Fruit fly (Drosophila melanogaster) whole organism, embryonic: Measurements from ENCODE around the gene CG13634.

Source experiments
- Awh ChIP-seq: fragments of 200-800 bp; sonication (Bioruptor generic); IDR thresholded peaks from 2 replicates; pipeline ENCODE4, ENCODE4 v1.3.6; 2022; ENCODE audit warnings: missing biosample characterization, missing genetic modification characterization
- BEAF-32 ChIP-seq: fragments of 200-800 bp; sonication (Bioruptor generic); optimal IDR thresholded peaks from 3 replicates; lab custom pipeline; 2017; ENCODE audit warnings: missing biosample characterization, missing genetic modification characterization, mild to moderate bottlenecking, moderate library complexity, missing genetic modification reagents
- CG10274 ChIP-seq: fragments of 200-800 bp; sonication (Bioruptor generic); optimal IDR thresholded peaks from 3 replicates; lab custom pipeline; 2017; ENCODE audit warnings: missing biosample characterization, mild to moderate bottlenecking, missing genetic modification characterization
- CG11247 ChIP-seq: fragments of 200-800 bp; sonication (Bioruptor generic); IDR thresholded peaks from 2 replicates; pipeline ENCODE4 v1.3.6; 2022; ENCODE audit warnings: missing biosample characterization, missing genetic modification characterization
- CG11504 ChIP-seq: fragments of 200-800 bp; sonication (Bioruptor generic); optimal IDR thresholded peaks from 3 replicates; lab custom pipeline; 2019; ENCODE audit warnings: missing biosample characterization, mild to moderate bottlenecking, missing genetic modification characterization, moderate library complexity
- CG12299 ChIP-seq: fragments of 200-800 bp; sonication (Bioruptor generic); optimal IDR thresholded peaks from 2 replicates; lab custom pipeline; 2018; ENCODE audit warnings: missing biosample characterization, mild to moderate bottlenecking, missing genetic modification characterization
- CG12391 ChIP-seq: fragments of 200-800 bp; sonication (Bioruptor generic); optimal IDR thresholded peaks from 3 replicates; lab custom pipeline; 2018; ENCODE audit warnings: missing biosample characterization, mild to moderate bottlenecking, missing genetic modification characterization, moderate library complexity
- CG13894 ChIP-seq: fragments of 200-800 bp; sonication (Bioruptor generic); optimal IDR thresholded peaks from 3 replicates; lab custom pipeline; 2018; ENCODE audit warnings: missing biosample characterization, mild to moderate bottlenecking, missing genetic modification characterization, moderate library complexity
- CG1529 ChIP-seq: fragments of 200-800 bp; sonication (Bioruptor generic); optimal IDR thresholded peaks from 3 replicates; lab custom pipeline; 2018; ENCODE audit warnings: missing biosample characterization, missing genetic modification characterization
- CG15696 ChIP-seq: fragments of 200-800 bp; sonication (Bioruptor generic); optimal IDR thresholded peaks from 2 replicates; lab custom pipeline; 2019; ENCODE audit warnings: missing biosample characterization, mild to moderate bottlenecking, missing genetic modification characterization, moderate library complexity
- CG17612 ChIP-seq: fragments of 200-800 bp; sonication (Bioruptor generic); IDR thresholded peaks from 2 replicates; pipeline ENCODE4 v1.3.6; 2022; ENCODE audit warnings: missing biosample characterization, missing genetic modification characterization
- CG30020 ChIP-seq: fragments of 200-800 bp; optimal IDR thresholded peaks from 2 replicates; lab custom pipeline; 2019; ENCODE audit warnings: missing biosample characterization, mild to moderate bottlenecking, missing genetic modification characterization, moderate library complexity
- CG3065 ChIP-seq: fragments of 200-800 bp; sonication (Bioruptor generic); optimal IDR thresholded peaks from 2 replicates; lab custom pipeline; 2016; ENCODE audit warnings: missing biosample characterization, missing genetic modification characterization
- CG31224 ChIP-seq: fragments of 200-800 bp; sonication (Bioruptor generic); IDR thresholded peaks from 2 replicates; pipeline ENCODE4 v1.3.6; 2022; ENCODE audit warnings: missing biosample characterization, missing genetic modification characterization
- CG3995 ChIP-seq: fragments of 200-800 bp; sonication (Bioruptor generic); optimal IDR thresholded peaks from 3 replicates; lab custom pipeline; 2016; ENCODE audit warnings: missing biosample characterization, missing genetic modification characterization
- CG4282 ChIP-seq: fragments of 200-800 bp; sonication (Bioruptor generic); optimal IDR thresholded peaks from 2 replicates; lab custom pipeline; 2016; ENCODE audit warnings: missing biosample characterization, missing genetic modification characterization
- CG5180 ChIP-seq: fragments of 200-800 bp; sonication (Bioruptor generic); optimal IDR thresholded peaks from 3 replicates; lab custom pipeline; 2017; ENCODE audit warnings: missing biosample characterization, missing genetic modification characterization, mild to moderate bottlenecking, moderate library complexity, missing genetic modification reagents
- CG6254 ChIP-seq: fragments of 200-800 bp; sonication (Bioruptor generic); optimal IDR thresholded peaks from 3 replicates; lab custom pipeline; 2017; ENCODE audit warnings: mild to moderate bottlenecking, missing biosample characterization, missing genetic modification reagents, missing genetic modification characterization
- CG6813 ChIP-seq: fragments of 200-800 bp; sonication (Bioruptor generic); optimal IDR thresholded peaks from 2 replicates; lab custom pipeline; 2017; ENCODE audit warnings: missing biosample characterization, missing genetic modification characterization, mild to moderate bottlenecking, moderate library complexity, missing genetic modification reagents
- CG6854 ChIP-seq: fragments of 200-800 bp; sonication (Bioruptor generic); optimal IDR thresholded peaks from 3 replicates; lab custom pipeline; 2017; ENCODE audit warnings: missing biosample characterization, mild to moderate bottlenecking, missing genetic modification characterization
- CG7786 ChIP-seq: fragments of 200-800 bp; sonication (Bioruptor generic); optimal IDR thresholded peaks from 2 replicates; lab custom pipeline; 2016; ENCODE audit warnings: missing biosample characterization, missing genetic modification characterization
- CG8089 ChIP-seq: fragments of 200-800 bp; sonication (Bioruptor generic); optimal IDR thresholded peaks from 3 replicates; lab custom pipeline; 2016; ENCODE audit warnings: missing biosample characterization, missing genetic modification characterization
- CG9609 ChIP-seq: fragments of 200-800 bp; sonication (Bioruptor generic); optimal IDR thresholded peaks from 3 replicates; lab custom pipeline; 2016; ENCODE audit warnings: missing biosample characterization, missing genetic modification characterization
- CG9797 ChIP-seq: fragments of 200-800 bp; sonication (Bioruptor generic); optimal IDR thresholded peaks from 3 replicates; lab custom pipeline; 2018; ENCODE audit warnings: missing biosample characterization, mild to moderate bottlenecking, missing genetic modification characterization
- CG9817 ChIP-seq: fragments of 200-800 bp; sonication (Bioruptor generic); optimal IDR thresholded peaks from 2 replicates; lab custom pipeline; 2018; ENCODE audit warnings: missing biosample characterization, mild to moderate bottlenecking, missing genetic modification characterization, moderate library complexity
- CG9876 ChIP-seq: fragments of 200-800 bp; sonication (Bioruptor generic); optimal IDR thresholded peaks from 2 replicates; lab custom pipeline; 2016; ENCODE audit warnings: missing biosample characterization, missing genetic modification characterization
- Drgx ChIP-seq: fragments of 200-800 bp; sonication (Bioruptor generic); IDR thresholded peaks from 2 replicates; pipeline ENCODE4 v1.3.6; 2022; ENCODE audit warnings: missing biosample characterization, missing genetic modification characterization
- Ets65A ChIP-seq: fragments of 200-800 bp; sonication (Bioruptor generic); peaks from one replicate; lab custom pipeline; 2016; ENCODE audit warnings: missing biosample characterization, missing genetic modification characterization
- Fer3 ChIP-seq: fragments of 200-800 bp; sonication (Bioruptor generic); optimal IDR thresholded peaks from 2 replicates; lab custom pipeline; 2018; ENCODE audit warnings: missing biosample characterization, mild to moderate bottlenecking, missing genetic modification characterization, moderate library complexity
- H2.0 ChIP-seq: fragments of 200-800 bp; sonication (Bioruptor generic); IDR thresholded peaks from 2 replicates; pipeline ENCODE4 v1.3.6; 2022; ENCODE audit warnings: missing biosample characterization, missing genetic modification characterization
- Hr3 ChIP-seq: fragments of 200-800 bp; sonication (Bioruptor generic); optimal IDR thresholded peaks from 3 replicates; lab custom pipeline; 2016; ENCODE audit warnings: missing biosample characterization, missing genetic modification characterization
- Nf-YC ChIP-seq: fragments of 200-800 bp; optimal IDR thresholded peaks from 3 replicates; lab custom pipeline; 2019; ENCODE audit warnings: missing biosample characterization, mild to moderate bottlenecking, missing genetic modification characterization, moderate library complexity
- Poxn ChIP-seq: fragments of 200-800 bp; sonication (Bioruptor generic); IDR thresholded peaks from 2 replicates; pipeline ENCODE4 v1.3.6; 2022; ENCODE audit warnings: missing biosample characterization, missing genetic modification characterization
- Trl ChIP-seq, 3 experiments: fragments of >200 bp in 2 of 3; fragments of 200-800 bp in 1 of 3; sonication (Bioruptor generic) in 1 of 3; optimal IDR thresholded peaks; 2 replicates in 1 of 3; 3 replicates in 2 of 3; lab custom pipeline; 2016 to 2017; ENCODE audit warnings: missing biosample characterization in 1 of 3, missing genetic modification characterization in 1 of 3
- abd-A ChIP-seq: fragments of 200-800 bp; sonication (Bioruptor generic); optimal IDR thresholded peaks from 3 replicates; lab custom pipeline; 2019; ENCODE audit warnings: missing biosample characterization, mild to moderate bottlenecking, missing genetic modification characterization, moderate library complexity
- bigmax ChIP-seq: fragments of 200-800 bp; sonication (Bioruptor generic); optimal IDR thresholded peaks from 2 replicates; lab custom pipeline; 2018; ENCODE audit warnings: missing biosample characterization, mild to moderate bottlenecking, missing genetic modification characterization
- crp ChIP-seq, 2 experiments: fragments of 200-800 bp; sonication (Bioruptor generic); optimal IDR thresholded peaks; 2 replicates in 1 of 2; 3 replicates in 1 of 2; lab custom pipeline; 2017; ENCODE audit warnings: missing biosample characterization in 2 of 2, missing genetic modification characterization in 2 of 2, mild to moderate bottlenecking in 1 of 2, moderate library complexity in 1 of 2
- en ChIP-seq: fragments of 200-800 bp; sonication (Bioruptor generic); optimal IDR thresholded peaks from 2 replicates; lab custom pipeline; 2016; ENCODE audit warnings: missing biosample characterization, missing genetic modification characterization
- fru ChIP-seq: fragments of >200 bp; optimal IDR thresholded peaks from 2 replicates; lab custom pipeline; 2017
- gsb ChIP-seq: fragments of 200-800 bp; sonication (Bioruptor generic); IDR thresholded peaks from 2 replicates; pipeline ENCODE4 v1.3.6; 2022; ENCODE audit warnings: missing biosample characterization, missing genetic modification characterization
- jigr1 ChIP-seq: fragments of 200-800 bp; sonication (Bioruptor generic); IDR thresholded peaks from 3 replicates; pipeline ENCODE4 v1.3.6; 2022; ENCODE audit warnings: missing biosample characterization, missing genetic modification characterization
- lab ChIP-seq: fragments of 200-800 bp; sonication (Bioruptor generic); optimal IDR thresholded peaks from 3 replicates; lab custom pipeline; 2017; ENCODE audit warnings: missing biosample characterization, missing genetic modification characterization, mild to moderate bottlenecking, moderate library complexity, missing genetic modification reagents
- psq ChIP-seq: fragments of 200-800 bp; sonication (Bioruptor generic); optimal IDR thresholded peaks from 2 replicates; lab custom pipeline; 2017; ENCODE audit warnings: missing biosample characterization, missing genetic modification characterization
- ro ChIP-seq: fragments of 200-800 bp; sonication (Bioruptor generic); IDR thresholded peaks from 2 replicates; pipeline ENCODE4 v1.3.6; 2022; ENCODE audit warnings: missing biosample characterization, missing genetic modification characterization
- sens ChIP-seq: fragments of 200-800 bp; sonication (Bioruptor generic); peaks from one replicate; lab custom pipeline; 2016; ENCODE audit warnings: missing biosample characterization, missing genetic modification characterization
- seq ChIP-seq: fragments of 200-800 bp; sonication (Bioruptor generic); IDR thresholded peaks from 2 replicates; pipeline ENCODE4 v1.3.6; 2022; ENCODE audit warnings: missing biosample characterization, missing genetic modification characterization
- slp2 ChIP-seq: fragments of 200-800 bp; sonication (Bioruptor generic); optimal IDR thresholded peaks from 2 replicates; lab custom pipeline; 2016; ENCODE audit warnings: missing biosample characterization, missing genetic modification characterization
- sna ChIP-seq: fragments of 200-800 bp; sonication (Bioruptor generic); IDR thresholded peaks from 2 replicates; pipeline ENCODE4 v1.3.6; 2022; ENCODE audit warnings: missing biosample characterization, missing genetic modification characterization; ENCODE audit not compliant: partially characterized antibody
- usp ChIP-seq: fragments of >200 bp; optimal IDR thresholded peaks from 2 replicates; lab custom pipeline; 2017; ENCODE audit warnings: missing biosample characterization, missing genetic modification characterization

CG13634 gene

dm6 chr3R:24813637-24814301, 23.8 kb upstream of the CG13634 start, which contains the start of the genes lili and CG34150 (continued):
- TF ChIP-seq psq (GFP tag; lab: Kevin White, UChicago): peak; percentile 57
- peak; percentile 74 for TF ChIP-seq CG7786 (GFP tag; lab: Kevin White, UChicago)
- peak; percentile 46 for TF ChIP-seq CG1529 (GFP tag; lab: Kevin White, UChicago)
- TF ChIP-seq slp2 (GFP tag; lab: Kevin White, UChicago): peak; percentile 29
- no peak; the same call in none of the 2 replicates for TF ChIP-seq CG11247 (GFP tag; lab: Robert Waterston, UW)
- TF ChIP-seq sna (GFP tag; lab: Robert Waterston, UW): peak; percentile 72; the same call in 1 of the 2 replicates
- no peak for TF ChIP-seq usp (GFP tag; lab: Kevin White, UChicago)
- TF ChIP-seq H2.0: 0 out of 2 replicates have a peak, but pooled peaks have one; percentile 25
- peak; percentile 90 for TF ChIP-seq Ets65A (GFP tag; lab: Kevin White, UChicago)
- no peak for TF ChIP-seq gsb (GFP tag; lab: Robert Waterston, UW)
- TF ChIP-seq bigmax (GFP tag; lab: Kevin White, UChicago): no peak
- peak; percentile 57 for TF ChIP-seq CG8089 (GFP tag; lab: Kevin White, UChicago)
- TF ChIP-seq CG9609 (GFP tag; lab: Kevin White, UChicago): peak; percentile 69
- peak; percentile 25 for TF ChIP-seq en (GFP tag; lab: Kevin White, UChicago)
- peak; percentile 75 for TF ChIP-seq Fer3 (tag; lab: Kevin White, UChicago)
- TF ChIP-seq CG4282 (GFP tag; lab: Kevin White, UChicago): no peak
- TF ChIP-seq Drgx (GFP tag; lab: Robert Waterston, UW): no peak; the same call in 1 of the 2 replicates
- no peak for TF ChIP-seq CG9876 (GFP tag; lab: Kevin White, UChicago)
- peak; percentile 74 for TF ChIP-seq Hr3 (GFP tag; lab: Kevin White, UChicago)
- no peak for TF ChIP-seq CG6854 (GFP tag; lab: Kevin White, UChicago)
- TF ChIP-seq crp (GFP tag; optimal IDR thresholded peaks at IDR 0.05; lab: Kevin White, UChicago): peak; percentile 78 to 94
- TF ChIP-seq fru (lab: Kevin White, UChicago): no peak
- no peak for TF ChIP-seq CG3065
- TF ChIP-seq CG11504 (tag; lab: Kevin White, UChicago): peak; percentile 76
- TF ChIP-seq CG9817 (tag; lab: Kevin White, UChicago): peak; percentile 77
- peak; percentile 70 for TF ChIP-seq CG30020
- peak; percentile 97 for TF ChIP-seq sens (GFP tag; lab: Kevin White, UChicago)
- TF ChIP-seq CG10274 (GFP tag; lab: Kevin White, UChicago): no peak
- peak; percentile 71 for TF ChIP-seq lab
- no peak for TF ChIP-seq Poxn (GFP tag; lab: Robert Waterston, UW)
- peak; percentile 15 for TF ChIP-seq CG6254 (GFP tag; lab: Kevin White, UChicago)
- peak; percentile 68; the same call in 1 of the 2 replicates for TF ChIP-seq Awh
- peak; percentile 42; the same call in 1 of the 2 replicates for TF ChIP-seq CG31224 (GFP tag; lab: Robert Waterston, UW)
- TF ChIP-seq Nf-YC (tag; lab: Kevin White, UChicago): peak; percentile 75
- peak; percentile 93 for TF ChIP-seq CG12391 (tag; lab: Kevin White, UChicago)
- peak; percentile 80 for TF ChIP-seq CG13894
- TF ChIP-seq CG9797 (GFP tag; lab: Kevin White, UChicago): peak; percentile 46
- peak; percentile 83 for TF ChIP-seq BEAF-32 (GFP tag; lab: Kevin White, UChicago)
- peak; percentile 36; the same call in 1 of the 3 replicates for TF ChIP-seq jigr1 (GFP tag; lab: Robert Waterston, UW)
- peak; percentile 37; the same call in 1 of the 2 replicates for TF ChIP-seq seq (GFP tag; lab: Robert Waterston, UW)
- peak; percentile 23 for TF ChIP-seq CG3995 (GFP tag; lab: Kevin White, UChicago)
- no peak for TF ChIP-seq abd-A (tag; lab: Kevin White, UChicago)
- 0 out of 2 replicates have a peak, but pooled peaks have one; percentile 39 for TF ChIP-seq ro (GFP tag; lab: Robert Waterston, UW)
- TF ChIP-seq CG6813 (GFP tag; lab: Kevin White, UChicago): no peak
- TF ChIP-seq CG17612: 0 out of 2 replicates have a peak, but pooled peaks have one; percentile 36
- no peak for TF ChIP-seq CG5180 (GFP tag; lab: Kevin White, UChicago)
- peak; percentile 48 for TF ChIP-seq CG12299 (tag; lab: Kevin White, UChicago)
- TF ChIP-seq Trl (optimal IDR thresholded peaks at IDR 0.05; lab: Kevin White, UChicago): no peak
- TF ChIP-seq Trl (GFP tag; optimal IDR thresholded peaks at IDR 0.05; lab: Kevin White, UChicago): peak; percentile 80
- peak; percentile 82 for TF ChIP-seq CG15696 (tag; lab: Kevin White, UChicago)
